Worm (Caenorhabditis elegans) whole organism, midembryonic: ENCODE data around the gene rab-18.

Source experiments
- T22C8.4 ChIP-seq: fragments of 200-800 bp; sonication (Bioruptor generic); IDR thresholded peaks from 2 replicates; pipeline ENCODE4 v1.3.6; 2022; ENCODE audit warnings: missing genetic modification characterization, missing compliant biosample characterization
- cog-1 ChIP-seq: sonication (generic microtip); optimal IDR thresholded peaks from 2 replicates; lab custom pipeline; 2016; ENCODE audit warnings: missing genetic modification characterization, missing compliant biosample characterization
- flt-1 ChIP-seq: fragments of 200-800 bp; sonication (Bioruptor generic); IDR thresholded peaks from 2 replicates; pipeline ENCODE4 v1.3.6; 2022; ENCODE audit warnings: missing genetic modification characterization, missing compliant biosample characterization
- klf-2 ChIP-seq: fragments of 200-800 bp; sonication (Bioruptor generic); conservative IDR thresholded peaks from 2 replicates; pipeline ENCODE4 v1.3.6; 2022; ENCODE audit warnings: missing genetic modification reagents, missing genetic modification characterization, missing compliant biosample characterization
- med-1 ChIP-seq: sonication (generic microtip); optimal IDR thresholded peaks from 2 replicates; lab custom pipeline; 2017; ENCODE audit warnings: missing genetic modification characterization, mild to moderate bottlenecking, missing compliant biosample characterization, antibody characterized with exemption, missing genetic modification reagents; ENCODE audit not compliant: insufficient read depth
- ref-1 ChIP-seq: fragments of 200-800 bp; sonication (Bioruptor generic); conservative IDR thresholded peaks from 2 replicates; pipeline ENCODE4 v1.3.6; 2022; ENCODE audit warnings: missing genetic modification reagents, missing genetic modification characterization, missing compliant biosample characterization
- tab-1 ChIP-seq: fragments of 200-800 bp; sonication (Bioruptor generic); IDR thresholded peaks from 2 replicates; pipeline ENCODE4 v1.3.6; 2022; ENCODE audit warnings: missing genetic modification characterization, missing compliant biosample characterization
- ztf-23 ChIP-seq: fragments of 200-800 bp; sonication (Bioruptor generic); IDR thresholded peaks from 2 replicates; pipeline ENCODE4 v1.3.6; 2022; ENCODE audit warnings: missing genetic modification reagents, missing genetic modification characterization, missing compliant biosample characterization
- ztf-29 ChIP-seq: fragments of 200-800 bp; sonication (Bioruptor generic); IDR thresholded peaks from 2 replicates; pipeline ENCODE4 v1.3.6; 2022; ENCODE audit warnings: missing genetic modification reagents, missing genetic modification characterization, missing compliant biosample characterization

The rab-18 gene

DNA sequence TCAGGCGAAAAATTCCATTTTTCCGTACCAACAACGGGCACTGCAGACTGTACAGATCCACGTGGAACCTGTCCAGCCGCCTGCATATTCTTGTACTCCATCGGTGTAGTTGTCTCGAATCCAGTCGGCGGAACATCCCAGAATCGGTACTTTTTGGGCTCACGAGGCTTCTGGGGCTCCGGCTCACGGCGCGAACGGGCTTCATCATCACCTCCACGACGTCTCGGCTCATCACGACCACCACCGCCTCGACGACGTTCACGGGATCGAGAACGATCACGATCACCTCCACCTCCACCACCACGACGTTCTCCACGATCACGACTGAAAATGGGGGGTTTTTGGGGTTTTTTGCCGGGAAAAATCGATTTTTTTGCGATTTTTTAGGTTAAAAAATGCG is 6.4 kb downstream of the rab-18 start:
- TF ChIP-seq tab-1 (GFP tag; lab: Robert Waterston, UW) (no peak), ztf-29 (GFP tag; lab: Robert Waterston, UW) (no peak), T22C8.4 (no peak), klf-2 (no peak), ref-1 (GFP tag; lab: Robert Waterston, UW) (no peak), cog-1 (no peak), ztf-23 (no peak), med-1 (GFP tag; lab: Kevin White, UChicago) (no peak), flt-1 (GFP tag; lab: Robert Waterston, UW) (no peak)

DNA sequence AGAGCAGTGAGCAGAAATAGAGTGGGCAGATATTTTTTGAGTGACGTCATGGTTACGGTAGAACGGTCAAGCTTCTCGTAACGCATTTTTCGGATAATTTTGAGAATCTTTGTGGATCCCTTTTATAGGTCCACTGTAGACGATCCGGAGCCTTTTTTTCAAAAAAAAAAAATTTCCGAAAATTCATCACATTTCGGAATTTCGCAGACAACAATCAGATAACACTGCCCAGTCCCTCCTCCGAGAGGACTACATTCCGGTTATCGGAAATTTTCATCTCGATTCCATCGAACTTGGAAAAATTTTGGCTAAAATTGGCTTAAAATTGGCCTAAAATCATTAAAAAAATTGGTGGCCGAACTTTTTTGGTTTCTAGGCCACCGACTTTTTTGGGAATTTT is 20.6 kb downstream of the rab-18 start, which contains the start of gene BE0003N10.6:
BE0003N10.6 (minus strand) TSS at position 101 of the 400 bp plus-strand sequence.
- TF ChIP-seq ztf-29 (GFP tag; lab: Robert Waterston, UW) (no peak), ref-1 (GFP tag; lab: Robert Waterston, UW) (no peak), flt-1 (GFP tag; lab: Robert Waterston, UW) (no peak), tab-1 (GFP tag; lab: Robert Waterston, UW) (no peak)

DNA sequence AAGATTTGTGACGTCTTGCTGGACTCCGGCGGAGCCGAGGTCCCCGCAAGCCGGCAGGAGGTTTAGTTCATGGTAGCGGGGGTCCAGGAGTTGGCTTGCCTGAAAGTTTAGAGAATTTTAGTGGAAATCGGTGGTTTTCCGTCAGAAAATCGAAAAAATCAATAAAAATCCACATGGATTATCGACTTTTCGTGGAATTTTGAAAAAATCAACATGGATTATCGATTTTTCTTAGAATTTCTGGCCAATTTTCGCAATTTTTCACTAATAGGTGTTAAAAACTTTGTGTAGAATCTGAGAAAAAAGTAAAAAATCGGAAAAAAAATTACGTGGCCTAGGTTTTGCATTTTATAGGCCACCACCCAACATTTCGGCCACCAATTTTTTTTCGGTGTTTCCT is 21.7 kb downstream of the rab-18 start:
- TF ChIP-seq cog-1 (no peak), med-1 (GFP tag; lab: Kevin White, UChicago) (no peak), ztf-23 (no peak), ref-1 (GFP tag; lab: Robert Waterston, UW) (no peak), ztf-29 (GFP tag; lab: Robert Waterston, UW) (no peak)

DNA sequence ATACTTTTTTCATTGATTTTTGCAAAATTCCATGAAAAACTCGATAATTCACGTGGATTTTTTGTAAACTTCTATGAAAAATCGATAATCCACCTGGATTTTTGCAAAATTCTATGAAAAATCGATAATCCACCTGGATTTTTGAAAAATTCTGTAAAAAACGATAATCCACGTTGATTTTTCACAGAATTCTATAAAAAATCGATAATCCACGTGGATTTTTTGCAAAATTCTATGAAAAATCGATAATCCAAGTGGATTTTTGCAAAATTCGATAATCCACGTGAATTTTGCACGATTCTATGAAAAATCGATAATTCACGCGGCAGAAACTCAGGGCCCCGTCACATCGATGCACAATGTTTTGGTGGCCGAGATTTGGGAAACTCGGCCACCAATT is 22.5 kb downstream of the rab-18 start:
- TF ChIP-seq cog-1 (no peak), med-1 (GFP tag; lab: Kevin White, UChicago) (no peak), ztf-23 (no peak), T22C8.4 (peak; percentile 84), klf-2 (no peak), tab-1 (GFP tag; lab: Robert Waterston, UW) (no peak)

DNA sequence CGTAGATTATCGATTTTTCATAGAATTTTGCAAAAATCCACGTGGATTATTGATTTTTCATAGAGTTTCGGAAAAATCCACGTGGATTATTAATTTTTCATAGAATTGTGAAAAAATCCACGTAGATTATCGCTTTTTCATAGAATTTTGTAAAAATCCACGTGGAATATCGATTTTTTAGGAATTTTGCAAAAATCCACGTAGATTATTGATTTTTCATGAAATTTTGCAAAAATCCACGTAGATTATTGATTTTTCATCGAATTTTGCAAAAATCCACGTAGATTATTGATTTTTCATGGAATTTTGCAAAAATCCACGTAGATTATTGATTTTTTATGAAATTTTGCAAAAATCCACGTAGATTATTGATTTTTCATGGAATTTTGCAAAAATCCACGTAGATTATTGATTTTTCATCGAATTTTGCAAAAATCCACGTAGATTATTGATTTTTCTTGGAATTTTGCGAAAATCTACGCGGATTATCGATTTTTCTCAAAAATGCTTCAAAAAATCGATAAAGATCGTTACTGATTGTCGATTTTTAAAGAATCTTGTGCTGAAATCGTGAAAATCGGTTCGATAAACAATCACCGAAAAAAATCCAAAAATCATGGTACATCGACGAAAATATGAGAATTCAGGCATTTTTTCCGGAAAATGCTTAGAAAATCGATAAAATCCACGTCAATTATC is 23.4 kb downstream of the rab-18 start:
- TF ChIP-seq T22C8.4, result peak; percentile 54

DNA sequence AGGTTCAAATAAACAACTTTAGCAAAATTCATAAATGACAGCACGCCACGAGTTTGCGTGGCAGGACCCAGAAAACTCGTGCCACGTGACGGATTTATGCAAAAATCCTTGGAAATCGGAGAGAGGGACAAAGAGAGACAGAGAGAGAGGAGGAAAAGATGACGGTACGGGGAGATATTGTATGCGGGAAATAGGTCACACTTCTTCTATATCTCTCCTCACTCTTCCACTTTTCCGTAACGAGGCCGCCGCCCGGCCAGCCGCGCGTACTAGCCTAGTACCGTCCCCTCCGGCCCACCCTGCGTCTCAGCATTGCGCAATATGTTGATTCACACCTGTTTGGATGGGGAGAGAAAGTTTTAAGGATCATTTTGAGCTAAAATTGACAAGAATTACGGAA is 26.5 kb downstream of the rab-18 start:
- TF ChIP-seq ztf-23, result 0 out of 2 replicates have a peak, but pooled peaks have one; percentile 45
- 0 out of 2 replicates have a peak, but pooled peaks have one; percentile 25 for TF ChIP-seq tab-1 (GFP tag; lab: Robert Waterston, UW)
- TF ChIP-seq med-1 (GFP tag; lab: Kevin White, UChicago), result no peak
- no peak for TF ChIP-seq cog-1
- TF ChIP-seq ztf-29 (GFP tag; lab: Robert Waterston, UW), result 0 out of 2 replicates have a peak, but pooled peaks have one; percentile 6

DNA sequence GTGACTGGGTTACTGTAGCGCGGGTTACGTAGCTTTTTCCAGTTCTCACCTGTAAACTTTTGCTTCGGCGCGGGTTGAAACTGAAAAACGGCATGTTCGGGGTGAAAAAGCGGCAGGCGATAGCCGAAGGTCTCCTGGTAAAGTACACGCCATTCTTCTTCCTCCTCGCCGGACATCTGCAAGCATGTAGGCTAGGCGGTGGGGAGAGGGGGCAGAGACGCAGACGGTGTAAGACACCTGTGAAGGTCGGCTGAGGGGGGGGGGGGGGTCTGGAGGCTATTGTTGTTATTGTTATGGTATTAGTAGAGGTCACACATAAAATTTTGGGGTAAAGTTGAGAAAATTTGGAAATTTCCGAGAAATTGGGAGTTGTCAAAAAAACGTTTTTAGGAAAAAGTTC is 27.5 kb downstream of the rab-18 start, which contains the start of gene fbxo-11.2:
fbxo-11.2 (minus strand) TSS at position 176 of the 400 bp plus-strand sequence.
- no peak for TF ChIP-seq med-1 (GFP tag; lab: Kevin White, UChicago)
- no peak for TF ChIP-seq flt-1 (GFP tag; lab: Robert Waterston, UW)

DNA sequence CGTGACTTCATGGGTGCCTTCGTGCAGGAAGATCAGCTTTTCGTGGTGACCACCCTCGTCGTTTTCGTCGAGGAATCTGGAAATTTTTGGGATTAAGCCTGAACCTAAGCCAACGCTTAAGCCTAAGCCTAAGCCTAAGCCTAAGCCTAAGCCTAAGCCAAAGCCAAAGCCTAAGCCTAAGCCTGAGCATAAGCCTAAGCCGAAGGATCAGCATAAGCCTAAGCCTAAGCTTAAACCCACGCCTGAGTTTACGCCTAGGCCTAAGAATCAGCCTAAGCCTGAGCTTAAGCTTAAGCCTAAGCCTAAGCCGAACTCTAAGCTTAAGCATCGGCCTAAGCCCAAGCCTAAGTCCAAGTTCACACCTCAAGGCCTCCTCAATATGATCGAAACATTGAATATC is 28.3 kb downstream of the rab-18 start:
- TF ChIP-seq ztf-29 (GFP tag; lab: Robert Waterston, UW), result peak; percentile 73; the same call in 1 of the 2 replicates
- TF ChIP-seq ztf-23, result no peak
- no peak for TF ChIP-seq klf-2
- TF ChIP-seq med-1 (GFP tag; lab: Kevin White, UChicago), result no peak
- no peak for TF ChIP-seq T22C8.4
- no peak for TF ChIP-seq tab-1 (GFP tag; lab: Robert Waterston, UW)
- TF ChIP-seq flt-1 (GFP tag; lab: Robert Waterston, UW), result no peak

DNA sequence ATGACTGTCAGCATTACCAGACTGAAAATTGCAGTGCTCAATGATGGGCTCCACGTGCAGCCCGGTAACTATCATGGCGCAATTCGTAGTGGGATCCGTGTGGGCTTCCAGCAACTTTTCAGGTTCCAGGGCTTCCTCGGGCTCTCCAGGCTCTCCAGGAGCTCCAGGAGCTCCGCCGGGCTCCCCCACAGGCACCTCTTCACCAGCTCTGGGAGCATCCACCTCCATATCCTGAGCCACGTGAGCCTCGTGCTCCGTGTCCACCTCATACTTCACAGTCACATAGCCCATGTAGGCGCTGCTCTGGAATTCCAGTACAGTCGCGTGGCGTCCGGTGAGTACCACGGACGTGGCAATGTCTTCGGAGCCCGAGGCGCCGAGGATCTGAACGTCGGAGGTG is 28.7 kb downstream of the rab-18 start:
- TF ChIP-seq ztf-29 (GFP tag; lab: Robert Waterston, UW) (no peak), T22C8.4 (no peak), ref-1 (GFP tag; lab: Robert Waterston, UW) (no peak), ztf-23 (no peak), cog-1 (no peak), med-1 (GFP tag; lab: Kevin White, UChicago) (no peak), klf-2 (no peak), tab-1 (GFP tag; lab: Robert Waterston, UW) (no peak), flt-1 (GFP tag; lab: Robert Waterston, UW) (no peak)

DNA sequence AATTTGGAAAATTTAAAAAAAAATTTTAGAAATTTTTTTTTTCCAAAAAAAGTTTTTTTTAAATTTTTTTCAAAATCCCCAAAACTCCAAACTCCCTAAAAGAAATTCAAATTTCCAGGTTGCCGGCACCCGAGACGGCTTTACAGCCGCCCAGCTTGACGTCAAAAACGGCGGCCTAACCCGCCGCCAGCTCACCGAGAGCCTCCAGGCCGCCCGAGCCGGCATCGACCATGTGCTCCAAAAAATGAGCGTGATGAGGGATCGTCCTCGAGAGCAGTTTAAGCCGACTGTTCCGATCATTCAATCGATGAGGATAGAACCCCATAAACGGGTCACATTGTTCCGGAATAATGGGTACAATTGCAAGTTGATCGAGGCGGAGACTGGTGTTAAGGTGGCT is 36.8 kb downstream of the rab-18 start:
- no peak for TF ChIP-seq ztf-29 (GFP tag; lab: Robert Waterston, UW)
- no peak for TF ChIP-seq med-1 (GFP tag; lab: Kevin White, UChicago)
- TF ChIP-seq T22C8.4, result no peak
- TF ChIP-seq klf-2, result no peak
- TF ChIP-seq ztf-23, result no peak
- TF ChIP-seq flt-1 (GFP tag; lab: Robert Waterston, UW), result no peak
- TF ChIP-seq ref-1 (GFP tag; lab: Robert Waterston, UW), result no peak
- TF ChIP-seq cog-1, result no peak
- TF ChIP-seq tab-1 (GFP tag; lab: Robert Waterston, UW), result no peak

DNA sequence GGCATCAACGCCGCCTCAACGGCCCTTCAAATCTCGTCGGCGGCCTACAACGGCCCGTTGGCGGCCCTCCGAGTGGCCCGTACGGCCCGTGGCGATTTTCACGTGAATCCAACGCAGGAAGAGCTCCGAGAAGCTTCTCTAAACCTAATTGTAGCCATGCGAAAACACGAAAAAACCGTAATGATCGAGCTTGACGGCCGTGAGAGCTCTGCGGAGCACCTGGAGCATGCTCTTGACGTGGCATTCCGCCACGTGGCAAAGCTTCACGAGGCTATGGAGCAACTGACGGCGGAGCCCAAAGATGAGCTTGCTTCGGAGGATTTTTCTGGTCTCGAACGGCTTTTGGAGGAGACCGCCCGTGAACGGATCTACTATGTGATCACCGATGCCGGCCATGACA is 40.5 kb downstream of the rab-18 start:
- TF ChIP-seq flt-1 (GFP tag; lab: Robert Waterston, UW) (no peak), ztf-29 (GFP tag; lab: Robert Waterston, UW) (no peak), cog-1 (no peak), med-1 (GFP tag; lab: Kevin White, UChicago) (no peak), ref-1 (GFP tag; lab: Robert Waterston, UW) (no peak), T22C8.4 (no peak), ztf-23 (no peak), klf-2 (no peak), tab-1 (GFP tag; lab: Robert Waterston, UW) (no peak)
